Worm (Caenorhabditis elegans) whole organism, young adult: ENCODE results near the gene ubc-18.

Experiments
- B0336.3 ChIP-seq: fragments of 200-800 bp; sonication (Bioruptor generic); IDR thresholded peaks from 2 replicates; pipeline ENCODE4 v1.3.6; 2022; ENCODE audit warnings: missing genetic modification characterization, missing compliant biosample characterization
- C06A6.2 ChIP-seq: fragments of 200-800 bp; sonication (Bioruptor generic); conservative IDR thresholded peaks from 2 replicates; pipeline ENCODE4 v1.3.6; 2022; ENCODE audit warnings: missing genetic modification characterization, missing compliant biosample characterization
- ama-1 ChIP-seq, 3 experiments: fragments of 150-350 bp in 1 of 3; sonication (generic microtip) in 2 of 3; optimal IDR thresholded peaks; 2 replicates each; lab custom pipeline; 2014 to 2018; ENCODE audit warnings: missing biosample characterization in 2 of 3, missing genetic modification characterization in 2 of 3, missing genetic modification reagents in 2 of 3
- attf-5 ChIP-seq: fragments of 200-800 bp; sonication (Bioruptor generic); optimal IDR thresholded peaks from 2 replicates; lab custom pipeline; 2018; ENCODE audit warnings: mild to moderate bottlenecking, missing genetic modification characterization, missing compliant biosample characterization
- ccch-3 ChIP-seq: fragments of 200-800 bp; sonication (Bioruptor generic); optimal IDR thresholded peaks from 2 replicates; lab custom pipeline; 2018; ENCODE audit warnings: mild to moderate bottlenecking, missing genetic modification characterization, missing compliant biosample characterization
- ceh-40 ChIP-seq: fragments of 200-800 bp; sonication (Bioruptor generic); IDR thresholded peaks from 2 replicates; pipeline ENCODE4 v1.3.6; 2022; ENCODE audit warnings: missing genetic modification characterization, missing compliant biosample characterization
- dpl-1 ChIP-seq: fragments of 150-350 bp; optimal IDR thresholded peaks from 2 replicates; lab custom pipeline; 2014; ENCODE audit warnings: missing biosample characterization, missing genetic modification reagents, missing genetic modification characterization
- hrde-1 ChIP-seq: sonication (generic microtip); optimal IDR thresholded peaks from 2 replicates; lab custom pipeline; 2016; ENCODE audit warnings: missing genetic modification characterization, mild to moderate bottlenecking, missing compliant biosample characterization, moderate library complexity, missing genotype, missing genetic modification reagents, borderline replicate concordance
- let-526 ChIP-seq: fragments of 200-800 bp; sonication (Bioruptor generic); IDR thresholded peaks from 2 replicates; pipeline ENCODE4 v1.3.6; 2022; ENCODE audit warnings: missing genetic modification reagents, missing genetic modification characterization, missing compliant biosample characterization
- nhr-27 ChIP-seq: fragments of 200-800 bp; sonication (Bioruptor generic); optimal IDR thresholded peaks from 2 replicates; lab custom pipeline; 2018; ENCODE audit warnings: mild to moderate bottlenecking, missing genetic modification characterization, moderate library complexity, missing compliant biosample characterization
- snpc-4 ChIP-seq, 5 experiments: fragments of 150-350 bp in 1 of 5; sonication (generic microtip) in 4 of 5; optimal IDR thresholded peaks; 2 replicates each; lab custom pipeline; 2014 to 2018; ENCODE audit warnings: missing genetic modification characterization in 5 of 5, missing biosample characterization in 3 of 5, antibody characterized with exemption in 2 of 5, mild to moderate bottlenecking in 2 of 5, missing compliant biosample characterization in 2 of 5, missing genotype in 2 of 5, moderate library complexity in 2 of 5, missing genetic modification reagents in 1 of 5
- somi-1 ChIP-seq: fragments of 200-800 bp; sonication (Bioruptor generic); optimal IDR thresholded peaks from 2 replicates; lab custom pipeline; 2018; ENCODE audit warnings: mild to moderate bottlenecking, missing genetic modification characterization, missing compliant biosample characterization

DNA sequence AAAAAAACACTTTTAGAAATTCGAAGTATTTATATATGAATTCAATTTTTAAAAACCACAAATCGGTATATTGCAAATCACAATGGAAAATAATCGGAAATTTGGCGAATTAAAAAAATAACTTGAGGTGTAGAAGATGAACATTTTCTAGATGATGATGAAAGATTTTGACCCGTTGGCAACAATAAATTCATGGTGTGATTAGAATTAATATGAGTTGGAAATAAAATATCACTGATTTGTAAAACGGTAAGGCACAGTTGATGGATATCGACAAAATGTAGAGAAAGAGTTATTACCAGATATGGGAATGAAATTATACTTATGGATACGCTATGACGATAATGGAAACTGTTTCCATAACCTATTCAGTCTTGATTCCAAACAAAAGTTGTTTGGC lies 43.9 kb upstream of the ubc-18 start:
- TF ChIP-seq nhr-27 (tag; lab: Kevin White, UChicago) (no peak), ceh-40 (no peak), hrde-1 (tag; lab: Kevin White, UChicago) (no peak), ama-1 (optimal IDR thresholded peaks at IDR 0.05; lab: Kevin White, UChicago) (no peak), ama-1 (GFP tag; optimal IDR thresholded peaks at IDR 0.05; lab: Kevin White, UChicago) (no peak), B0336.3 (no peak), somi-1 (no peak), snpc-4 (GFP tag; optimal IDR thresholded peaks at IDR 0.05; lab: Kevin White, UChicago) (no peak), snpc-4 (tag; optimal IDR thresholded peaks at IDR 0.05; lab: Kevin White, UChicago) (no peak), ccch-3 (no peak), dpl-1 (GFP tag; lab: Kevin White, UChicago) (no peak), C06A6.2 (GFP tag; lab: Robert Waterston, UW) (no peak), let-526 (GFP tag; lab: Robert Waterston, UW) (no peak), attf-5 (GFP tag; lab: Kevin White, UChicago) (no peak)
